Fruit fly (Drosophila melanogaster) whole organism, prepupa: ENCODE data around the gene CG32284.

ENCODE experiments used
- CG10631 ChIP-seq: fragments of 200-800 bp; sonication (Bioruptor generic); optimal IDR thresholded peaks from 2 replicates; lab custom pipeline; 2016; ENCODE audit warnings: missing biosample characterization, missing genetic modification characterization
- CG11902 ChIP-seq: fragments of 200-800 bp; sonication (Bioruptor generic); optimal IDR thresholded peaks from 3 replicates; lab custom pipeline; 2016; ENCODE audit warnings: missing biosample characterization, missing genetic modification characterization
- CG15336 ChIP-seq: fragments of 200-800 bp; sonication (Bioruptor generic); IDR thresholded peaks from 2 replicates; pipeline ENCODE4 v1.3.6; 2022; ENCODE audit warnings: missing biosample characterization, missing genetic modification characterization
- CG1621 ChIP-seq: fragments of 200-800 bp; sonication (Bioruptor generic); optimal IDR thresholded peaks from 3 replicates; lab custom pipeline; 2018; ENCODE audit warnings: missing biosample characterization, mild to moderate bottlenecking, missing genetic modification characterization
- CG31627 ChIP-seq: fragments of 200-800 bp; sonication (Bioruptor generic); optimal IDR thresholded peaks from 3 replicates; lab custom pipeline; 2016; ENCODE audit warnings: missing biosample characterization, missing genetic modification characterization
- CG32006 ChIP-seq: fragments of 200-800 bp; sonication (Bioruptor generic); optimal IDR thresholded peaks from 3 replicates; lab custom pipeline; 2017; ENCODE audit warnings: missing biosample characterization, mild to moderate bottlenecking, missing genetic modification characterization
- CG34406 ChIP-seq: fragments of 200-800 bp; sonication (Bioruptor generic); optimal IDR thresholded peaks from 3 replicates; lab custom pipeline; 2016; ENCODE audit warnings: missing biosample characterization, missing genetic modification characterization
- CG3919 ChIP-seq: fragments of 200-800 bp; sonication (Bioruptor generic); optimal IDR thresholded peaks from 3 replicates; lab custom pipeline; 2016; ENCODE audit warnings: missing biosample characterization, missing genetic modification characterization
- CG4318 ChIP-seq: fragments of 200-800 bp; sonication (Bioruptor generic); optimal IDR thresholded peaks from 3 replicates; lab custom pipeline; 2017; ENCODE audit warnings: missing biosample characterization, mild to moderate bottlenecking, missing genetic modification characterization
- CG6276 ChIP-seq: fragments of 200-800 bp; sonication (Bioruptor generic); optimal IDR thresholded peaks from 2 replicates; lab custom pipeline; 2017; ENCODE audit warnings: missing biosample characterization, mild to moderate bottlenecking, missing genetic modification characterization
- CG6792 ChIP-seq: fragments of 200-800 bp; sonication (Bioruptor generic); optimal IDR thresholded peaks from 3 replicates; lab custom pipeline; 2016; ENCODE audit warnings: missing biosample characterization, missing genetic modification characterization
- CG6808 ChIP-seq: fragments of 200-800 bp; sonication (Bioruptor generic); optimal IDR thresholded peaks from 3 replicates; lab custom pipeline; 2017; ENCODE audit warnings: missing biosample characterization, missing genetic modification characterization, mild to moderate bottlenecking, moderate library complexity, missing genetic modification reagents
- CG6854 ChIP-seq: fragments of 200-800 bp; sonication (Bioruptor generic); optimal IDR thresholded peaks from 2 replicates; lab custom pipeline; 2017; ENCODE audit warnings: missing biosample characterization, mild to moderate bottlenecking, missing genetic modification characterization
- CG7368 ChIP-seq: fragments of 200-800 bp; sonication (Bioruptor generic); optimal IDR thresholded peaks from 3 replicates; lab custom pipeline; 2016; ENCODE audit warnings: missing biosample characterization, missing genetic modification characterization
- CG8632 ChIP-seq: fragments of 200-800 bp; sonication (Bioruptor generic); optimal IDR thresholded peaks from 3 replicates; lab custom pipeline; 2016; ENCODE audit warnings: missing biosample characterization, missing genetic modification characterization
- CG9139 ChIP-seq: fragments of 200-800 bp; sonication (Bioruptor generic); optimal IDR thresholded peaks from 3 replicates; lab custom pipeline; 2017; ENCODE audit warnings: missing biosample characterization, mild to moderate bottlenecking, missing genetic modification characterization
- Eip75B ChIP-seq: fragments of 200-800 bp; sonication (Bioruptor generic); optimal IDR thresholded peaks from 3 replicates; lab custom pipeline; 2016; ENCODE audit warnings: missing biosample characterization, missing genetic modification characterization
- Eip78C ChIP-seq: fragments of 200-800 bp; sonication (Bioruptor generic); peaks from one replicate; lab custom pipeline; 2016; ENCODE audit warnings: missing biosample characterization, missing genetic modification characterization
- Eip93F ChIP-seq: fragments of 200-800 bp; sonication (Bioruptor generic); optimal IDR thresholded peaks from 2 replicates; lab custom pipeline; 2016; ENCODE audit warnings: missing biosample characterization, mild to moderate bottlenecking, missing genetic modification characterization
- Ets21C ChIP-seq: fragments of 200-800 bp; sonication (Bioruptor generic); optimal IDR thresholded peaks from 3 replicates; lab custom pipeline; 2016; ENCODE audit warnings: missing biosample characterization, missing genetic modification characterization
- Ets96B ChIP-seq: fragments of 200-800 bp; optimal IDR thresholded peaks from 2 replicates; lab custom pipeline; 2019; ENCODE audit warnings: missing biosample characterization, mild to moderate bottlenecking, missing genetic modification characterization, moderate library complexity
- Gug ChIP-seq: fragments of 200-800 bp; sonication (Bioruptor generic); IDR thresholded peaks from 2 replicates; pipeline ENCODE4 v1.3.6; 2022; ENCODE audit warnings: missing biosample characterization, missing genetic modification characterization
- Hr38 ChIP-seq: sonication (Bioruptor generic); optimal IDR thresholded peaks from 2 replicates; lab custom pipeline; 2016; ENCODE audit warnings: missing biosample characterization, missing genetic modification characterization
- Hr39 ChIP-seq: fragments of 200-800 bp; sonication (Bioruptor generic); optimal IDR thresholded peaks from 2 replicates; lab custom pipeline; 2016; ENCODE audit warnings: missing biosample characterization, missing genetic modification characterization
- Lpt ChIP-seq: fragments of 200-800 bp; sonication (Bioruptor generic); optimal IDR thresholded peaks from 3 replicates; lab custom pipeline; 2016; ENCODE audit warnings: missing biosample characterization, missing genetic modification characterization
- Met ChIP-seq: fragments of 200-800 bp; sonication (Bioruptor generic); optimal IDR thresholded peaks from 3 replicates; lab custom pipeline; 2016; ENCODE audit warnings: missing biosample characterization, missing genetic modification characterization
- OdsH ChIP-seq: fragments of 200-800 bp; sonication (Bioruptor generic); optimal IDR thresholded peaks from 3 replicates; lab custom pipeline; 2016; ENCODE audit warnings: missing biosample characterization, missing genetic modification characterization
- Sox14 ChIP-seq: fragments of 200-800 bp; sonication (Bioruptor generic); optimal IDR thresholded peaks from 3 replicates; lab custom pipeline; 2016; ENCODE audit warnings: missing biosample characterization, missing genetic modification characterization
- achi ChIP-seq: fragments of 200-800 bp; sonication (Bioruptor generic); optimal IDR thresholded peaks from 3 replicates; lab custom pipeline; 2016; ENCODE audit warnings: missing biosample characterization, missing genetic modification characterization
- acj6 ChIP-seq: fragments of 200-800 bp; sonication (Bioruptor generic); optimal IDR thresholded peaks from 3 replicates; lab custom pipeline; 2016; ENCODE audit warnings: missing biosample characterization, missing genetic modification characterization
- cyc ChIP-seq: fragments of 200-800 bp; sonication (Bioruptor generic); optimal IDR thresholded peaks from 3 replicates; lab custom pipeline; 2016; ENCODE audit warnings: missing biosample characterization, missing genetic modification characterization
- dac ChIP-seq: fragments of 200-800 bp; sonication (Bioruptor generic); optimal IDR thresholded peaks from 2 replicates; lab custom pipeline; 2017; ENCODE audit warnings: missing biosample characterization, mild to moderate bottlenecking, missing genetic modification characterization
- dsx ChIP-seq: fragments of 200-800 bp; optimal IDR thresholded peaks from 3 replicates; lab custom pipeline; 2019; ENCODE audit warnings: missing biosample characterization, mild to moderate bottlenecking, missing genetic modification characterization, moderate library complexity; ENCODE audit not compliant: poor library complexity, severe bottlenecking
- esn ChIP-seq: fragments of 200-800 bp; sonication (Bioruptor generic); optimal IDR thresholded peaks from 2 replicates; lab custom pipeline; 2016; ENCODE audit warnings: missing biosample characterization, mild to moderate bottlenecking, missing genetic modification characterization, moderate library complexity
- fd85E ChIP-seq: fragments of 200-800 bp; sonication (Bioruptor generic); optimal IDR thresholded peaks from 3 replicates; lab custom pipeline; 2016; ENCODE audit warnings: missing biosample characterization, missing genetic modification characterization
- lz ChIP-seq: fragments of 200-800 bp; sonication (Bioruptor generic); optimal IDR thresholded peaks from 3 replicates; lab custom pipeline; 2016; ENCODE audit warnings: missing biosample characterization, missing genetic modification characterization
- pdm3 ChIP-seq: fragments of 200-800 bp; sonication (Bioruptor generic); optimal IDR thresholded peaks from 3 replicates; lab custom pipeline; 2016; ENCODE audit warnings: missing biosample characterization, missing genetic modification characterization
- salr ChIP-seq, 2 experiments: fragments of 200-800 bp; sonication (Bioruptor generic); optimal IDR thresholded peaks; 3 replicates each; lab custom pipeline; 2016 to 2018; ENCODE audit warnings: missing biosample characterization in 2 of 2, missing genetic modification characterization in 2 of 2, mild to moderate bottlenecking in 1 of 2
- spab ChIP-seq: fragments of 200-800 bp; sonication (Bioruptor generic); optimal IDR thresholded peaks from 2 replicates; lab custom pipeline; 2017; ENCODE audit warnings: missing biosample characterization, mild to moderate bottlenecking, missing genetic modification characterization, missing genetic modification reagents
- svp ChIP-seq: fragments of 200-800 bp; sonication (Bioruptor generic); peaks from one replicate; lab custom pipeline; 2016; ENCODE audit warnings: missing biosample characterization, missing genetic modification characterization
- topi ChIP-seq: fragments of 200-800 bp; sonication (Bioruptor generic); optimal IDR thresholded peaks from 3 replicates; lab custom pipeline; 2016; ENCODE audit warnings: missing biosample characterization, missing genetic modification characterization
- vri ChIP-seq: fragments of 200-800 bp; sonication (Bioruptor generic); optimal IDR thresholded peaks from 3 replicates; lab custom pipeline; 2016; ENCODE audit warnings: missing biosample characterization, mild to moderate bottlenecking, missing genetic modification characterization

Gene CG32284

DNA sequence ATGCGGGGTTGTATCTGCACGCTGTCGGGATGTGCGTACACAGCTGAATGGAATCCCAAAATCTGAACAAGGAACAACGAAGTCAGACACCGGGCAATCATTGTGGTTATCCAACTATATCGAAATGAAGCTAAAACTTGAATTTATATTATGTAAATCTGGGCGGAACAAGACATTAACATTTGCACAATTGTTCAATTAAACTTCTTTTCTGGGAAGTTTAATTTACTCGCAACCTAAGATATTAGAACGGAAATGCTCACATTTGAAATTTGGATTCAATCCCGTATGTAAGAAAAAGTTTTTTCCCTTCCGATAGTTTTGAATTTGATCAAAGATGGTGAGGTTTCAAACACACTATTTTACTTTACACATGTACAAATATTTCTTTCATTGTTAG, 19.8 kb downstream of the CG32284 start, which contains the start of gene CG33160:
Gene CG33160, minus strand, starts transcription at position 101 of the 400 bp plus-strand sequence.
- TF ChIP-seq spab (GFP tag; lab: Kevin White, UChicago) (no peak), Sox14 (GFP tag; lab: Kevin White, UChicago) (no peak), Eip78C (GFP tag; lab: Kevin White, UChicago) (no peak), dac (GFP tag; lab: Kevin White, UChicago) (no peak), Eip75B (GFP tag; lab: Kevin White, UChicago) (no peak), CG3919 (GFP tag; lab: Kevin White, UChicago) (no peak), Lpt (GFP tag; lab: Kevin White, UChicago) (no peak), CG6276 (no peak), fd85E (GFP tag; lab: Kevin White, UChicago) (no peak), salr (GFP tag; optimal IDR thresholded peaks at IDR 0.05; lab: Kevin White, UChicago) (no peak)

DNA sequence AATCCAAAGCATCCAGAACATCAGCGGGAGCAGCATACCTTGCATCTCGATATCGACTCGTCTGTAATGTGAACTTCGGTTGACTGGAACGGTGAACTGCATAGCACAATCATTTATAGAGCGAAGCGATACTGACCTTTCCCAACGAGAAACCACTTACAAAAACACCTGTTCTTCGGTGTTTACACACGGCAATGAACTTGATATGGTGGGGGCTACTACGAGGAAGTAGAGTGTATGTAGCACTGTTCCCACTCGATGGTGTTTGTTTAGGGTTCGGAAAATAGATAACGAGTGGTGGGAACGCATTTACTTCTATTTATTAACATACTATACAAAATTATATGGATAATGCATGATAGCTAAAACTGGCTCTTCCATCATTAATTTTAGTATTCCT, 22.4 kb downstream of the CG32284 start, which contains the start of the genes CG32269 and CG32270:
Gene CG32269, minus strand, starts transcription at position 91 of the 400 bp plus-strand sequence.
Gene CG32270, minus strand, starts transcription at position 91 of the 400 bp plus-strand sequence.
- TF ChIP-seq achi (GFP tag; lab: Kevin White, UChicago), result no peak
- no peak for TF ChIP-seq esn (GFP tag; lab: Kevin White, UChicago)
- TF ChIP-seq Hr39 (GFP tag; lab: Kevin White, UChicago), result no peak
- TF ChIP-seq Hr38 (GFP tag; lab: Kevin White, UChicago), result no peak
- TF ChIP-seq CG6792 (GFP tag; lab: Kevin White, UChicago), result no peak
- no peak for TF ChIP-seq Met (GFP tag; lab: Kevin White, UChicago)
- TF ChIP-seq acj6 (GFP tag; lab: Kevin White, UChicago), result no peak
- no peak for TF ChIP-seq CG1621 (tag; lab: Kevin White, UChicago)
- no peak for TF ChIP-seq Ets96B (tag; lab: Kevin White, UChicago)
- no peak for TF ChIP-seq vri (GFP tag; lab: Kevin White, UChicago)
- TF ChIP-seq Gug (GFP tag; lab: Robert Waterston, UW), result no peak
- no peak for TF ChIP-seq CG4318 (GFP tag; lab: Kevin White, UChicago)
- TF ChIP-seq CG7368 (GFP tag; lab: Kevin White, UChicago), result no peak
- TF ChIP-seq CG10631 (GFP tag; lab: Kevin White, UChicago), result no peak
- no peak for TF ChIP-seq CG9139 (GFP tag; lab: Kevin White, UChicago)
- no peak for TF ChIP-seq CG6808 (GFP tag; lab: Kevin White, UChicago)
- no peak for TF ChIP-seq CG8632 (GFP tag; lab: Kevin White, UChicago)
- TF ChIP-seq CG34406 (GFP tag; lab: Kevin White, UChicago), result no peak
- no peak for TF ChIP-seq CG6854 (GFP tag; lab: Kevin White, UChicago)

DNA sequence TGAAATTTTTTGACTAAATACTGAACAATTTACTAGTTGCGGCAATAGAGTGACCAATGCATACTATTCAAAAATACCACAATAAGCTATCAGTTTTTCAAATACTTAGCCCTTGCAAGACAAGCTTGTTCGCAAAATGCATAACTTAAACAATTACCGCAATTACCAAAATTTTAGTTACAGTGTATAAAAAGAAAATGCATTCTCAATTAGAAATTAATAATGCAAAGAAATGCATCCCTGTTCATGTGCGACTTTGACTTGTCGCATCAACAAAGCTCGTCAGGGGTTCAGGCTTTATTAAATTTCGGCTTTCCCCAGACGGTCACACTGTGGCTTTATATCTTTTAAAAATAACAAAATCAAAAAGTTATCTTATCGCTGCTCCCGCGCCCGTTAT, 32.4 kb downstream of the CG32284 start, which contains the start of the genes hob and nSMase:
Gene hob, minus strand, starts transcription at position 62 of the 400 bp plus-strand sequence.
Gene nSMase, plus strand, starts transcription at position 298 of the 400 bp plus-strand sequence.
- TF ChIP-seq svp (GFP tag; lab: Kevin White, UChicago), result peak; percentile 80
- TF ChIP-seq Eip93F (GFP tag; lab: Kevin White, UChicago), result no peak

DNA sequence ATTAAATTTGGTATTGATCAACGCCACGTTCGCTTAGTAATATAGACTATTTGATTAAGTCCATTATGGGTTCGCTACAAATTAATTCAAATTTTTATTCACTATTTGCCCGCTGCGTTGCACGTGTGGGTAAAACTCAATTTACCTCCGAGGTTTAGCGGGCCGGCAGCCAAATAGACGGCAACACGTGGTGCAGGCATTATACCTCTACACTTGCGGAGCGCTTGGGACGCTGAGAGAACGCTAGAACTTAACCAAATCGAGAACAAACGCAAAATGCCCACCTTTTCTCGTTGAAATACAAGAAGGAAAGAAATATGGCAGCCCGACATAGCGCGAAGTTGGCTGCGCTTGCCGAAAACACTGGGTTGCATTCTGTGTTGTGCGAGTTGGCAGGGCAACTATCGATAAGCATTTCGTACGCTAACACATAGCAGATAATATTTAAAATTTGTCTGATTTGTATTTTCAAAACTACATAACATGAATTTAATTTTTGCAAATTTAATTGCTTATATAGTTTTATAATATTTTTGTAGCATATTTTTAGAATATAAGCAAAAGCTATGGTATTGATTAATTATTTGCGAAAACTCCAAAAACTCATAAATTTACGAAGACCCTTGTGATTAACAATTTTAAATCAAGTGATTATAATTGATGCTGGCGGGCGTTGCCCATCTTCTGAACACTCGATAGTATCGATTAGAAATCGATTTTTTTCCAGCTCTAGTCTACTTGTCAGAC, 36.4 kb downstream of the CG32284 start, which contains the start of the genes RpL28 and eIF1:
Gene RpL28, minus strand, starts transcription at position 318 of the 747 bp plus-strand sequence.
Gene eIF1, plus strand, starts transcription at position 699 of the 747 bp plus-strand sequence.
- TF ChIP-seq Gug (GFP tag; lab: Robert Waterston, UW) (no peak), esn (GFP tag; lab: Kevin White, UChicago) (peak; percentile 92), dac (GFP tag; lab: Kevin White, UChicago) (peak; percentile 78), pdm3 (GFP tag; lab: Kevin White, UChicago) (peak; percentile 88), dsx (GFP tag; lab: Kevin White, UChicago) (peak; percentile 5), topi (GFP tag; lab: Kevin White, UChicago) (peak; percentile 86), CG10631 (GFP tag; lab: Kevin White, UChicago) (peak; percentile 77), fd85E (GFP tag; lab: Kevin White, UChicago) (peak; percentile 31), lz (GFP tag; lab: Kevin White, UChicago) (peak; percentile 91), Lpt (GFP tag; lab: Kevin White, UChicago) (no peak), CG3919 (GFP tag; lab: Kevin White, UChicago) (peak; percentile 25), CG8632 (GFP tag; lab: Kevin White, UChicago) (peak; percentile 78), Ets21C (GFP tag; lab: Kevin White, UChicago) (peak; percentile 21), OdsH (no peak), Hr39 (GFP tag; lab: Kevin White, UChicago) (peak; percentile 25), CG6792 (GFP tag; lab: Kevin White, UChicago) (peak; percentile 79), CG6808 (GFP tag; lab: Kevin White, UChicago) (no peak), CG11902 (GFP tag; lab: Kevin White, UChicago) (peak; percentile 55), CG31627 (GFP tag; lab: Kevin White, UChicago) (peak; percentile 90), svp (GFP tag; lab: Kevin White, UChicago) (no peak), CG4318 (GFP tag; lab: Kevin White, UChicago) (no peak), Hr38 (GFP tag; lab: Kevin White, UChicago) (no peak), CG15336 (no peak), cyc (peak; percentile 91), CG32006 (no peak)
